Worm (Caenorhabditis elegans): ENCODE measurements around the gene F35E8.13.

ce11 chrV:15913714-15914113, 9.4 kb upstream of the F35E8.13 start, which contains the start of gene F35E8.7:
- TF ChIP-seq T22C8.4 (GFP tag; IDR thresholded peaks at IDR 0.05), result no peak
- no peak for TF ChIP-seq klf-2 (GFP tag; conservative IDR thresholded peaks at IDR 0.05)
- no peak for TF ChIP-seq flt-1 (GFP tag; IDR thresholded peaks at IDR 0.05)
- no peak for TF ChIP-seq tab-1 (GFP tag; IDR thresholded peaks at IDR 0.05)
- TF ChIP-seq ref-1 (GFP tag; conservative IDR thresholded peaks at IDR 0.05), result no peak
- TF ChIP-seq med-1 (GFP tag; optimal IDR thresholded peaks at IDR 0.05; ENCODE audit: insufficient read depth), result no peak
- no peak for TF ChIP-seq ztf-23 (GFP tag; IDR thresholded peaks at IDR 0.05)

All from whole organism, midembryonic.